Worm (Caenorhabditis elegans) whole organism, L4/young adult: ENCODE results near the gene flh-3.
"Not testable (repeated sequence)": the region's sequence is repeated elsewhere in the genome, so short reads cannot be mapped to it uniquely, and the experiment has no call there.

ENCODE experiments used
- W03F9.2 ChIP-seq: fragments of 150-350 bp; optimal IDR thresholded peaks from 2 replicates; lab custom pipeline; 2014; ENCODE audit warnings: missing biosample characterization, missing genetic modification characterization
- dao-5 ChIP-seq: sonication (generic microtip); optimal IDR thresholded peaks from 2 replicates; lab custom pipeline; 2016; ENCODE audit warnings: missing genotype, missing genetic modification characterization, moderate library complexity, missing compliant biosample characterization
- him-1 ChIP-seq: sonication (generic microtip); optimal IDR thresholded peaks from 2 replicates; lab custom pipeline; 2016; ENCODE audit warnings: missing genotype, missing genetic modification reagents, missing genetic modification characterization, missing compliant biosample characterization

flh-3 gene

DNA sequence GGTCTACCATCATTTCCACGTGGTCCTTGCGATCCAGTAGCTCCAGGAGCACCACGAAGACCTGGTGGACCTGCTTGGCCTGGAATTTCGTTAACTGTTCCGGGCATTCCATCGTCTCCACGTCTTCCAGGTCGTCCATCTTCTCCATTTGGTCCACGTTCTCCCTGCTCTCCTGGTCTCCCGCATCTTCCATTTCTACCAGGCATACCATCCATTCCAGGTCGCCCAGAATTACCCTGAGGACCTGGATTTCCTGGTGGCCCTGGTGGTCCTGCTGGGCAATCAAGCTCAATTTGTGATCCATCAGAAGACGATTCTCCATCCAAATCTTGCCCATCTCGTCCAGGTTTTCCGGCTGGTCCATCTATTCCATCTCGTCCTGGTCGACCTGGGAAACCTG lies 9.1 kb upstream of the flh-3 start:
- TF ChIP-seq dao-5 (no peak), W03F9.2 (no peak), him-1 (no peak)

DNA sequence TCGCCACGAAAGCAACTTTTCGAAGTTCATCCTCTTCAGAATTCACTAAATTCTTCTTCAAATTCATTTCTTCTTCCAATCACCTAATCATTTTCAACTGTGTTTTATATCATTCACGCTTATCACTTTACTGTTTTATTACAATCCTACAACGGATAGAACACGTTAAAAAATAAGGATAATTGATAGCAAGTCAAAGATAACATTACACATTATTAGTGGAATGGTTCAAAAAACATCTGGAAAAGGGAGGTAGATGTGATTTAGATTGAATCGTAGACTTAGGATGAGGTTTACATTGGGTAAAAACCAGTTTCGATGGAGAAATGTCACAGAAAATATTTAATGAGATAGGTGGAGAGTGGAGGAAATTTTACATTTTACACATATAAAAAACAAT lies 8.2 kb upstream of the flh-3 start, which contains the start of gene col-120:
Gene col-120 (minus strand): TSS at position 101 of the 400 bp plus-strand sequence.
- TF ChIP-seq W03F9.2 (no peak), him-1 (no peak), dao-5 (no peak)

DNA sequence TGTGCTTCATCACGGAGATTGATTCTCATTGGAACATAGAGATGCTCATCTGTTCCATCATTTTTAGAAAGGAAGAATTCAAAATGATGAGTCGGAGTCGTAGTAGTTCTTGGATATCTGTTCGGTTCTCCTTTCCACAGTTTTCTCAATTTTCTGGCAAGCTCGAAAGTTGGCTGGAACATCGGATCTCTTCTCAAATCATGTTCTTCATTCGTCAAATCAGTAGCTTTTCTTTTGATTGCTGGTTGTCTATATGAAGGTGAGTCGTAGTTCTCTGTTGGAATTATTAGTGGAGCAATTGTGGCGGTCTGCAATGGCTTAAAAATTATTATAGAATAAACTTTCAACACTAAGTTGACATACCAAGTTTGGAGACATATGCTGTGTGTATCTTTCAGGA lies 7.6 kb upstream of the flh-3 start:
- no peak for TF ChIP-seq dao-5
- no peak for TF ChIP-seq W03F9.2
- no peak for TF ChIP-seq him-1

DNA sequence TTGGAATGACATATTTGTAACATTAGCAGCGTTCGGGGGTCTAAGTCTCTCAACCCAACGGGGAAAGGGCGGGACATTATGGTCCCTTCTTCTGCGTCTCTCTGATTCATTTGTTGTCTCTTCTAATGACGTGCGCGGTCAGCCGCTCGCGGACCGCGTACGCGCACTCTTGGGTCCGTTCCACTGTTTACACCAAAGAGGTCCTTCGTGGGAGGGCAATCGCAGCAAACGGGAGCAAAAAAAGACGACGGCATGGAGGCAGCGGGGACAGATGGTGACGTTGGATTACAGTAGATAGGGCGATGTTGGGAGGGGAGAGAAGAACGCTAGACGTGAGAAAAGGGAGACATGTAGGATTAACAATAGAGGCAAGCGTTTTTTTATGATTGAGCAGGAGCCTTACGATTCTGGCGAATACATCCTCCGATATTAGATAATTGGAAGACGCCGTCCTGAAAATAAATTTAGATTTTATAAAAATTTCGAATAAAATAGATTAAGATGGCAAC lies 6.0 kb upstream of the flh-3 start, which contains the start of gene flh-1:
Gene flh-1 (minus strand): TSS at position 459 of the 509 bp plus-strand sequence.
- TF ChIP-seq him-1 (no peak), W03F9.2 (no peak), dao-5 (no peak)

DNA sequence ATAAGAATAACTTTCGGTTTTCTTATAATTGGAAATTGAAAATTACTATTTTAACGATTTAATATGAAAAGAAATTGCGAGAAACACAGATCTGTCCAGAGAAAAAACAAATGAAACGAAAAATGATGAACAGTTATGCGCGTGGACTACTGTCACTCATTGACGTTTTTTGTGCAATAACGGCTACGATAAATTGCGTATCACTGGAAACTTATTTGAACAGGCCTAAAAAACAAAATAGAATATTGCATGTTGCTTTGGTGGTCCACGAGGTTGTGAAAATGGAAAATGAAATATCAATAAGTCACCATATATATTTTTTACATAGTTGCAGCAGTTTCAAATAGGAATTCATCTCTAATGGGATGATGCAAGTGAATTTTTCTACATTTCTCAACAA lies 5.4 kb upstream of the flh-3 start:
- TF ChIP-seq W03F9.2: no peak
- TF ChIP-seq him-1: no peak
- TF ChIP-seq dao-5: no peak

DNA sequence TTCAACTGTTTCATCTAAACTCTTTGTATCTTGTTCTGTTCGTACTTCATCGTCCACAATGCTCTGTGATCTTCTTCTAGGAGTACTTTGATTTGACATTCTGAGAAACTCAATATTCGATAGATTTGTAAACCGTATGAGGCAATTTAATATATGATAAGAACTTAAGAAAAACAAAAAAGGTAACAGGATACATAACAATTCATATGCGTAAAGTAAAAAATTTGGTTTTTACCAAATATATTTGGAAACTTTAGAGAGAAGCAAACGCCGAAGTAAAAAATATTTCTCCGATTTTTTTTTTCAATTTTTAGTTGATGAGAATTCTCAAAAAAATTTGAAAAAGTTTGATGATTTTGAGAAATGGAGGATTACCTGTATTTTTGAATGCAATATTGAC lies 3.4 kb upstream of the flh-3 start, which contains the start of gene Y11D7A.19:
Gene Y11D7A.19 (minus strand): TSS at position 101 of the 400 bp plus-strand sequence.
- no peak for TF ChIP-seq dao-5
- no peak for TF ChIP-seq him-1
- TF ChIP-seq W03F9.2: no peak

DNA sequence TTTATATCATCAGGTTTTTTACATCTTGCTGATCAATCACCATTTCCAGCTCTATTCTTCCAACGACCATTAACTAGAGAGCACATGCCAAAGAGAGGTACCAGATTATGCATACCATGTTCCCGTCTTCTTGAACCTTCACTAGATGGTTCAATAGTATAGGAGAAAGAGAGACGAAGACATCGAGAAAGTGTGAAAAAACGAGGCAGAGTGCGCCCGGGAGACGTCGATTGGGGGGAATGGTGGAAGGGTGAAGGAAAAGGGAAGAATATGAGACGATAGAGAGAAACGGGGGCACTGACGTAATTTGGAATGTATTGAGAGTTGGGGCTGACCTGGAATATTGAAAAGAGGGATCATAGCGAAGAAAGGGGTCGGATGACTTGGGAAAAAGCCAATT lies 2.3 kb upstream of the flh-3 start:
- no peak for TF ChIP-seq dao-5
- no peak for TF ChIP-seq him-1
- TF ChIP-seq W03F9.2: no peak

DNA sequence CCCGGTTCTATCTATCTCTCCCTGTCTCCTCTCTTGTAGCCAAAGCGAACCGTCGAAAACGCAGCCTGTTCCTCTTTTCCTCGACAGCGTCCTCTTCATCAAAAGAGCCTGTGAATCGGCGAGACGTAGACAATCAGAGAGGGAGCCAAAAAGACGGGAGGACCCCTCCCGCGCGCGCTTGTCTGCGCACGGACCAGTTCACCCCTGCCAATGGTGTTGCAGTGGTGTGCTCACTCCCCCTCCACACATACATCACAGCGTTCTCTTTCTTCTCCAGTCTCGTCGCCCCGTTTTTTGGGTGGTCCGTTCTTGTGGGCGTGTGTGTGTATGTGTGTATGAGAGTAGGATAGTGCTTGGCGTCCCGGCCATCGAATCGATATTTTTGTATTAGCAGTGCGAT lies 980 bp upstream of the flh-3 start:
- no peak for TF ChIP-seq him-1
- no peak for TF ChIP-seq dao-5
- no peak for TF ChIP-seq W03F9.2

DNA sequence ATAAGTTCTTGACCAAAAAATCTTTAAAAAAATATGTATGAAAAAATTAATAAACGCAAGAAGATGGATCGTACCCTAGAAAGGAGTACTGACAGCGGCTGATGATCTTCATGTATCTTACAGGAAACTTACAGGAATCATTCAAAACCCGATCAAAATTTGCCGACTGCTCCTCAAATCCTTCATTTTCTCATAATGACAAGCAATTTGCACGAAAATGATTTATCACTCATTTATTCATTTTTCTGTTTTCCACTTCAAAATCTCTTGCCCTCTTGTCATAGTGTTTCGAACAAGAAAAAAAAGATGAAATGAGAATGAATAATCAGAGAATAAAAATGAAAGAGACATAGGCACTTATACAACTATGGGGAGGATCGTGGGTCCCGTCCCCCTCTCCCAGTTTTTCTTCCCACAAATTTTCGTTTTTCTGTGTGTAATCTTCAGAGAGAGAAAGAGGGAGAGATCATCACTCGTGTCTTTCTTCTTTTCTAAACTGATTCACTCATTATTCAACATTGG lies 4.2 kb downstream of the flh-3 start, which contains the start of gene nmy-3:
Gene nmy-3 (plus strand): TSS at position 472 of the 522 bp plus-strand sequence.
- no peak for TF ChIP-seq him-1
- no peak for TF ChIP-seq dao-5
- TF ChIP-seq W03F9.2: no peak

DNA sequence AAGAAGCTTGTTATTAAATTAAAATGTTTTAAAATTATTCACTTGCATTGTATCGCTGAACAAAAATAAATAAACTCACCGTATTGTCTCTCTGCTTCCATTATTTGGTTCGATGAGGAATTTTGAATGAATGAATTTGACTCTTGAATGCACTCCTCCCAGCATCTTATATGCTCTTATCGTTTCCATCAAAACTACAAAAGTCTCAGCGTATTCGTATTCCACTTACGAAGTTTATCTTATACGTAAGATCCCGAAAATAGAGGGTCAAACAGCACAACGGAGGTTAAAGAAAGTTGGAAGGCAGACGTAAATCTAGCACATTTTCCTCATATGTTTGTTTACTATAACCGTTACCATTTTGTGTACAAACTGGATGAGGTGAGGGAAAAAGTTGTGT lies 16.4 kb downstream of the flh-3 start, which contains the start of gene nhr-267:
Gene nhr-267 (minus strand): TSS at position 101 of the 400 bp plus-strand sequence.
- TF ChIP-seq W03F9.2, him-1, dao-5: not testable (repeated sequence)

DNA sequence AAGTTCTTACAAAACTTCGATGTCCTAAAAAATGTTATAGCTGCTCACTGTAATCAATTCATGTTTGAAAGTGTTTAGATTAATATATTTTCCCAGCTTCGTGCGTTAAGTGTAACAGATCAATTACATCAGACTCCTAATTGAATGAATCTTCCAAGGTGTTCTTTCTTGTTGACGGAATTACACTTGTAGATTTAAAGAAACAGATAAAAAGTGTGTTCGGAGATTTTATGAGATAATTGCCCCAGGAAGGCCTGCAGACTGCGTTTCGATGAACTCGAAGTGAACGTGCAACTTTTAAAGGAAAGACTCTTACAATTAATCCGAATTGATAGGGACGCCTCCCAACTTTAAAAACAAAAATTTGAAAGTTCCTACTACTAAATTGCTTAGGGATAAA lies 19.7 kb downstream of the flh-3 start:
- TF ChIP-seq him-1 (no peak), dao-5 (no peak), W03F9.2 (no peak)

DNA sequence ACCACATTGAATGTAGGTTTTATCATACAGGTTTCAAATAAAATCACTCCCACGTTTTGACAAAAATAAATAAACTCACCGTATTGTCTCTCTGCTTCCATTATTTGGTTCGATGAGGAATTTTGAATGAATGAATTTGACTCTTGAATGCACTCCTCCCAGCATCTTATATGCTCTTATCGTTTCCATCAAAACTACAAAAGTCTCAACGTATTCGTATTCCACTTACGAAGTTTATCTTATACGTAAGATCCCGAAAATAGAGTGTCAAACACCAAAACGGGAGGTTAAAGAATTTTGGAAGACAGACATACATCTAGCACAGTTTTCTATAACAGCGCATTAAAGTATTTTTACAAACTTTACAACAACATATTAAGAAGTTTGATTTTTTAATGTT lies 23.9 kb downstream of the flh-3 start, which contains the start of gene nhr-264:
Gene nhr-264 (minus strand): TSS at position 101 of the 400 bp plus-strand sequence.
- TF ChIP-seq W03F9.2, him-1, dao-5: not testable (repeated sequence)

DNA sequence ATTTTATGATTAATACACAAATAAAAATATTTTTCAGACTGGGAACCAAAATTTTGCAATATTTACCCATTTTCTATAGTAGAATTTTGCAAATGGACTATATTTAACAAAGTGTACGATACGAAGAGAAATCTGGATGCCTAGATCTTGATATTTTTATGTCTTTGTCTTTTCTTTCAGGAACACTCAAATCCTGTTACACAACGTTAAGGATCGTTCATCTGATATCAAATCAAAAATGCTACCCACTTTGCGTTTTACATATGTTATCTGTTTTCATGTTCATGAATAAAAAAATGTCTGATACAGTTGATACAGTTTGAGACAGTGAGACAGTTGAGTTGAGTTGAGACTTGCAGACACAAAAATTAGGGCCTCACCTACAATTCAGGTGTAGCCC lies 26.4 kb downstream of the flh-3 start, which contains the start of gene F49C12.1:
Gene F49C12.1 (minus strand): TSS at position 70 of the 400 bp plus-strand sequence.
- no peak for TF ChIP-seq him-1
- no peak for TF ChIP-seq dao-5
- no peak for TF ChIP-seq W03F9.2

DNA sequence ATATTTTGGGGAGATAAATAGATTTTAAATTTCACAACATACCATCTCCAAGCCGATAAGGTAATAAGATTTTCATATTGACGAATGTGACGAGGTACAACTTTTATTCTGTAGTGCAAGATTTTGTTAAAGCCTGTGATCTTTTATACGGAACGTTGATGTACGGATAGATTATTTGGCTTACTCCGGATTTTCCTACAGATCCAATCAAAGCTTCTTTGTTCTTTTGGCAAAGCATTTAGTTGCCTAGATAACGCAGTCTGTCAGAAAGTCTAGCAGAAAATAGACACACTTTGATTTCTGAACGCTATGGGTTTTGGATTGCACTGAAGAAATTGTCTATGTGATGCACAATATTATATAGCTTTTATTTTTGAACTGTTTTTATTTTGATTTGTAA lies 29.2 kb downstream of the flh-3 start, which contains the start of gene F49C12.2:
Gene F49C12.2 (minus strand): TSS at position 101 of the 400 bp plus-strand sequence.
- TF ChIP-seq dao-5 (no peak), him-1 (no peak), W03F9.2 (no peak)

DNA sequence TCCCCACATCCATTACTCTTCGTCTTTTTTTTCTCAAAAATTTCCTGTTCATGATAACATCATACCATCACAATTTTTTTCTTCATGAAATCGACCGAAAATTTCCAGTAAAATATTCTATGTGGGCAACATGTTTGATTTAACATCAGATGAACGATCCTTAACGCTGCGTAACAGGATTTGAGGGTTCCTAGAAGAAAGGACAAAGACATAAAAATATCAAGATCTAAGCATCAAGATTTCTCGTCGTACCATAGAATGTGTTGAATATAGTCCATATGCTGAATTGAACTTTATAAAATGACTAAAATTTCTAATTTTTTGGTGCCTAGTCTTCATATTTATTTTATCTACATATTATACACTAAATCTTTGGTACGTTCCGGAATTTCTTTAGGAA lies 30.2 kb downstream of the flh-3 start, which contains the start of gene F49C12.3:
Gene F49C12.3 (plus strand): TSS at position 301 of the 400 bp plus-strand sequence.
- no peak for TF ChIP-seq him-1
- TF ChIP-seq W03F9.2: no peak
- TF ChIP-seq dao-5: no peak

DNA sequence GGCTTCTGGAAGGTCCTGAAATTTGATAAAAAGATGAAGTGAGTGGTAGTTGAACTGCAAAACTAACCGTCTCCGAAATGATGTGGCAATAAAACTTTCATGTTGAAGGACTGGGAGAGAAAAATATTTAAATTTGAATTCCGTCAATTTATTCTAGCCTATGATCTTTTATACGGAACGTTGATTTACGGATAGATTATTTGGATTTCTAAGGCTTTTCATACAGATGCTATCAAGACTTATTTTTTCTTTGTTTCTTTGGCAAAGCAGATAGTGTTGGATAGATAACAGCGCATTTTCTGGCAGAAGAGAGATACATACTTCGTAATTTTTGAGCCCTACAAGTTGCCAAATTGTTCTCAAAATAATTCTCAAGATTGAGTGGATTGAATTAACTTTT lies 34.1 kb downstream of the flh-3 start, which contains the start of gene F49C12.4:
Gene F49C12.4 (minus strand): TSS at position 101 of the 400 bp plus-strand sequence.
- TF ChIP-seq dao-5 (no peak), W03F9.2 (no peak), him-1 (no peak)
